Fruit fly (Drosophila melanogaster) whole organism, wandering third instar larva: Measurements from ENCODE around the gene SdicB.

ENCODE experiments used
- CG32264 ChIP-seq: fragments of 200-800 bp; sonication (Bioruptor generic); optimal IDR thresholded peaks from 2 replicates; lab custom pipeline; 2016; ENCODE audit warnings: missing biosample characterization, missing genetic modification characterization
- CG9705 ChIP-seq: fragments of 200-800 bp; sonication (Bioruptor generic); optimal IDR thresholded peaks from 2 replicates; lab custom pipeline; 2018; ENCODE audit warnings: missing biosample characterization, mild to moderate bottlenecking, missing genetic modification characterization
- CrebA ChIP-seq: fragments of 200-800 bp; sonication (Bioruptor generic); optimal IDR thresholded peaks from 2 replicates; lab custom pipeline; 2016; ENCODE audit warnings: missing biosample characterization, mild to moderate bottlenecking, missing genetic modification characterization, borderline replicate concordance
- Dfd ChIP-seq: fragments of >200 bp; optimal IDR thresholded peaks from 2 replicates; lab custom pipeline; 2017; ENCODE audit warnings: missing biosample characterization, missing genetic modification characterization
- Dif ChIP-seq: fragments of 200-275, 200-300 bp; sonication (Bioruptor generic); optimal IDR thresholded peaks from 2 replicates; lab custom pipeline; 2018; ENCODE audit warnings: missing biosample characterization, missing genetic modification characterization; ENCODE audit not compliant: partially characterized antibody
- Hr83 ChIP-seq: fragments of 200-300 bp; sonication (Bioruptor generic); optimal IDR thresholded peaks from 2 replicates; lab custom pipeline; 2016; ENCODE audit warnings: missing biosample characterization, mild to moderate bottlenecking, missing genetic modification characterization, moderate library complexity; ENCODE audit not compliant: poor library complexity, severe bottlenecking
- Mio ChIP-seq: sonication (Bioruptor generic); optimal IDR thresholded peaks from 2 replicates; lab custom pipeline; 2016; ENCODE audit warnings: missing biosample characterization, missing genetic modification characterization
- OdsH ChIP-seq: fragments of 200-800 bp; sonication (Bioruptor generic); optimal IDR thresholded peaks from 2 replicates; lab custom pipeline; 2016; ENCODE audit warnings: missing biosample characterization, mild to moderate bottlenecking, missing genetic modification characterization
- Sp1 ChIP-seq: fragments of 200-800 bp; sonication (Bioruptor generic); optimal IDR thresholded peaks from 3 replicates; lab custom pipeline; 2019; ENCODE audit warnings: missing biosample characterization, mild to moderate bottlenecking, missing genetic modification characterization, moderate library complexity
- Vsx2 ChIP-seq: fragments of 200-300, 225-300 bp; sonication (Bioruptor generic); optimal IDR thresholded peaks from 2 replicates; lab custom pipeline; 2018; ENCODE audit warnings: missing biosample characterization, missing genetic modification characterization; ENCODE audit not compliant: partially characterized antibody
- br ChIP-seq: fragments of 200-800 bp; sonication (Bioruptor generic); optimal IDR thresholded peaks from 2 replicates; lab custom pipeline; 2016; ENCODE audit warnings: missing biosample characterization, missing genetic modification characterization
- dl ChIP-seq, 2 experiments: fragments of 175-275, 200-275 bp in 1 of 2; fragments of 200-275 bp in 1 of 2; sonication (Bioruptor generic); optimal IDR thresholded peaks; lab custom pipeline; 2018; ENCODE audit warnings: mild to moderate bottlenecking in 2 of 2, missing biosample characterization in 2 of 2, missing genetic modification characterization in 2 of 2, moderate library complexity in 2 of 2; ENCODE audit not compliant: partially characterized antibody in 2 of 2, insufficient read depth in 1 of 2
- fru ChIP-seq: fragments of 200-800 bp; sonication (Bioruptor generic); optimal IDR thresholded peaks from 3 replicates; lab custom pipeline; 2016; ENCODE audit warnings: missing biosample characterization, mild to moderate bottlenecking, missing genetic modification characterization
- h ChIP-seq: fragments of 200-800 bp; sonication (Bioruptor generic); optimal IDR thresholded peaks from 3 replicates; lab custom pipeline; 2016; ENCODE audit warnings: missing biosample characterization, mild to moderate bottlenecking, missing genetic modification characterization
- lola ChIP-seq: fragments of >200 bp; optimal IDR thresholded peaks from 2 replicates; lab custom pipeline; 2017; ENCODE audit warnings: missing biosample characterization, missing genetic modification characterization
- sage ChIP-seq: fragments of 200-800 bp; sonication (Bioruptor generic); optimal IDR thresholded peaks from 2 replicates; lab custom pipeline; 2016; ENCODE audit warnings: missing biosample characterization, mild to moderate bottlenecking, missing genetic modification characterization
- woc ChIP-seq: sonication (Bioruptor generic); optimal IDR thresholded peaks from 2 replicates; lab custom pipeline; 2016; ENCODE audit warnings: missing biosample characterization, mild to moderate bottlenecking, missing genetic modification characterization

SdicB gene

DNA sequence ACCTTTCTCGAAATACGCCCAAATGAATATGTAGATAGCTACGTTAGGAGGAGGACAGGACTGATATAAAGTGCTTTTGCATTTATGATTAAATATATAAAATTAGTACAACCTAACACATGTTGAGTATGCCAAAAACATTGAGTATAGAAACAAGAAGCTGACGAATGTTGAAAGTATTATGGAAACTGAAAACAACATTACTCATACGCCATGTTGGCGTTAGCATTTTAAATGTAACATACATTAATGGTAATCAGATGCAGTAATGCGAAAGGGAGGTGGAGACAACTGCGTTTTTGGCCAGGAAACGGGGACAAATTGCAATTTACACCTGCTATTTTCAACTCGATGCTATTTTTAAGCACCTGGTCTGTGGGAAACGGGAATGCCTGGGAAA is 50.9 kb downstream of the SdicB start:
- TF ChIP-seq woc (GFP tag; lab: Kevin White, UChicago), result no peak
- TF ChIP-seq Sp1, result no peak
- TF ChIP-seq lola (GFP tag; lab: Kevin White, UChicago), result no peak
- TF ChIP-seq sage (GFP tag; lab: Kevin White, UChicago), result no peak
- no peak for TF ChIP-seq CrebA (GFP tag; lab: Kevin White, UChicago)
- TF ChIP-seq Hr83 (GFP tag; lab: Kevin White, UChicago), result no peak
- TF ChIP-seq CG32264, result no peak
- no peak for TF ChIP-seq dl (GFP tag; optimal IDR thresholded peaks at IDR 0.05; lab: Kevin White, UChicago; ENCODE audit: insufficient read depth in 1 of 2, partially characterized antibody in 2 of 2)
- TF ChIP-seq CG9705 (GFP tag; lab: Kevin White, UChicago), result no peak
- TF ChIP-seq OdsH (GFP tag; lab: Kevin White, UChicago), result no peak

dm6 chrX:20155947-20156346 is 53.5 kb downstream of the SdicB start:
- no peak for TF ChIP-seq CrebA (GFP tag; lab: Kevin White, UChicago)
- no peak for TF ChIP-seq br (GFP tag; lab: Kevin White, UChicago)
- TF ChIP-seq sage (GFP tag; lab: Kevin White, UChicago), result no peak
- TF ChIP-seq Sp1, result no peak
- TF ChIP-seq CG9705 (GFP tag; lab: Kevin White, UChicago), result no peak
- no peak for TF ChIP-seq fru (GFP tag; lab: Kevin White, UChicago)
- TF ChIP-seq Vsx2 (GFP tag; lab: Kevin White, UChicago), result no peak
- no peak for TF ChIP-seq Dfd (GFP tag; lab: Kevin White, UChicago)
- TF ChIP-seq Mio (GFP tag; lab: Kevin White, UChicago), result no peak
- TF ChIP-seq h (GFP tag; lab: Kevin White, UChicago), result no peak
- TF ChIP-seq Dif (GFP tag; lab: Kevin White, UChicago), result no peak
